Worm (Caenorhabditis elegans) whole organism, L2 larva: ENCODE measurements around the gene wrm-1.

Source experiments
- R02D3.7 ChIP-seq: fragments of 150-350 bp; optimal IDR thresholded peaks from 2 replicates; lab custom pipeline; 2014; ENCODE audit warnings: missing biosample characterization, missing genetic modification characterization
- Y55F3AM.14 ChIP-seq: fragments of 200-800 bp; sonication (Bioruptor generic); optimal IDR thresholded peaks from 2 replicates; lab custom pipeline; 2018; ENCODE audit warnings: mild to moderate bottlenecking, missing genetic modification characterization, missing compliant biosample characterization
- ama-1 ChIP-seq: fragments of 150-350 bp; optimal IDR thresholded peaks from 2 replicates; lab custom pipeline; 2018; ENCODE audit warnings: inconsistent platforms
- ceh-82 ChIP-seq: fragments of 150-350 bp; optimal IDR thresholded peaks from 2 replicates; lab custom pipeline; 2014; ENCODE audit warnings: missing biosample characterization, missing genetic modification characterization
- crh-2 ChIP-seq: sonication (generic microtip); optimal IDR thresholded peaks from 2 replicates; lab custom pipeline; 2017; ENCODE audit warnings: missing biosample characterization, missing genetic modification characterization
- elt-3 ChIP-seq: sonication (generic microtip); optimal IDR thresholded peaks from 2 replicates; lab custom pipeline; 2017; ENCODE audit warnings: missing biosample characterization, missing genetic modification characterization
- lin-39 ChIP-seq: fragments of 150-350 bp; optimal IDR thresholded peaks from 2 replicates; lab custom pipeline; 2014; ENCODE audit warnings: missing biosample characterization, missing genetic modification reagents, missing genetic modification characterization
- nhr-77 ChIP-seq: fragments of 150-350 bp; optimal IDR thresholded peaks from 2 replicates; lab custom pipeline; 2014; ENCODE audit warnings: missing biosample characterization, missing genetic modification characterization
- snpc-4 ChIP-seq: fragments of 150-350 bp; optimal IDR thresholded peaks from 2 replicates; lab custom pipeline; 2014; ENCODE audit warnings: missing biosample characterization, missing genetic modification characterization
- unc-62 ChIP-seq: fragments of 150-350 bp; optimal IDR thresholded peaks from 2 replicates; lab custom pipeline; 2014; ENCODE audit warnings: missing biosample characterization, missing genetic modification reagents, missing genetic modification characterization
- ztf-11 ChIP-seq: sonication (generic microtip); optimal IDR thresholded peaks from 2 replicates; lab custom pipeline; 2017; ENCODE audit warnings: missing biosample characterization, missing genetic modification characterization

DNA sequence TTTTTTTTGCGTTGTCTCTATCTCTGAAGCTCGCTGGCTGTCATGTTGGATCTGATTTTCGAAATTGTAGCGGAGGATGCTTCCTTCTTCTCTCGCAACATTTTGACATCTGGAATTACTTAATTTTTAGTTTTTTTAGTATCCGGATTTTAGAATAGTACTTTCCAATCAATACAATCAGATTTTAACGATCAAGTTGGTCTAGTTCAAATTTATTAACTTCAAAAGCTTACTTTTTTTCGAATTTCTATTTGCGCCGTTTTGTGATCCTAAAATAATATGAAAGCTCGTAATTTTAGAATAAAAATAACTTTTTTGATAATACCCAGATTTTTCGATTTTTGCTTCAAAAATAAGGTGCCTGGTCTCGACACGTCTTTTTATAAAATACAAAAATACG is 12.6 kb upstream of the wrm-1 start, which contains the start of gene B0336.12:
- no peak for TF ChIP-seq crh-2
- TF ChIP-seq lin-39, result no peak
- TF ChIP-seq ama-1 (lab: Kevin White, UChicago), result no peak
- TF ChIP-seq ceh-82 (tag; lab: Kevin White, UChicago), result no peak
- TF ChIP-seq R02D3.7 (tag; lab: Kevin White, UChicago), result no peak
- no peak for TF ChIP-seq snpc-4 (tag; lab: Kevin White, UChicago)
- no peak for TF ChIP-seq unc-62 (GFP tag; lab: Kevin White, UChicago)
- no peak for TF ChIP-seq ztf-11 (tag; lab: Kevin White, UChicago)
- TF ChIP-seq elt-3 (tag; lab: Kevin White, UChicago), result no peak
- TF ChIP-seq nhr-77 (tag; lab: Kevin White, UChicago), result no peak
- no peak for TF ChIP-seq Y55F3AM.14 (GFP tag; lab: Kevin White, UChicago)
